Worm (Caenorhabditis elegans) whole organism, young adult: ENCODE measurements around the gene F46C5.2.
A peak's percentile ranks its signal among the peaks of the same experiment; 100 is the strongest.

Source experiments
- B0261.1 ChIP-seq: sonication (generic microtip); optimal IDR thresholded peaks from 2 replicates; lab custom pipeline; 2016; ENCODE audit warnings: mild to moderate bottlenecking, missing genetic modification characterization, moderate library complexity, missing compliant biosample characterization
- B0336.3 ChIP-seq: fragments of 200-800 bp; sonication (Bioruptor generic); IDR thresholded peaks from 2 replicates; pipeline ENCODE4 v1.3.6; 2022; ENCODE audit warnings: missing genetic modification characterization, missing compliant biosample characterization
- C17E4.6 ChIP-seq: fragments of 200-800 bp; sonication (Bioruptor generic); IDR thresholded peaks from 2 replicates; pipeline ENCODE4 v1.3.6; 2022; ENCODE audit warnings: missing genetic modification reagents, missing genetic modification characterization, missing compliant biosample characterization
- F33H1.4 ChIP-seq: fragments of 200-800 bp; sonication (Bioruptor generic); IDR thresholded peaks from 2 replicates; pipeline ENCODE4 v1.3.6; 2022; ENCODE audit warnings: missing genetic modification reagents, missing genetic modification characterization, missing compliant biosample characterization
- F39B2.1 ChIP-seq: fragments of 200-800 bp; sonication (Bioruptor generic); IDR thresholded peaks from 2 replicates; pipeline ENCODE4 v1.3.6; 2022; ENCODE audit warnings: missing genetic modification reagents, missing genetic modification characterization, missing compliant biosample characterization
- F52B5.7 ChIP-seq: sonication (generic microtip); optimal IDR thresholded peaks from 2 replicates; lab custom pipeline; 2016; ENCODE audit warnings: mild to moderate bottlenecking, missing genetic modification characterization, missing compliant biosample characterization
- F57A8.1 ChIP-seq: fragments of 200-800 bp; sonication (Bioruptor generic); optimal IDR thresholded peaks from 2 replicates; lab custom pipeline; 2018; ENCODE audit warnings: mild to moderate bottlenecking, missing genetic modification characterization, moderate library complexity, missing compliant biosample characterization
- F57C9.4 ChIP-seq: sonication (generic microtip); optimal IDR thresholded peaks from 2 replicates; lab custom pipeline; 2017; ENCODE audit warnings: mild to moderate bottlenecking, missing genetic modification characterization, missing compliant biosample characterization
- K12H6.12 ChIP-seq: fragments of 200-800 bp; sonication (Bioruptor generic); optimal IDR thresholded peaks from 2 replicates; lab custom pipeline; 2018; ENCODE audit warnings: mild to moderate bottlenecking, missing genetic modification characterization, missing compliant biosample characterization
- Y53F4B.3 ChIP-seq: fragments of 200-800 bp; sonication (Bioruptor generic); IDR thresholded peaks from 2 replicates; pipeline ENCODE4 v1.3.6; 2022; ENCODE audit warnings: missing genetic modification reagents, missing genetic modification characterization, missing compliant biosample characterization
- Y56A3A.18 ChIP-seq: fragments of 200-800 bp; sonication (Bioruptor generic); IDR thresholded peaks from 2 replicates; pipeline ENCODE4 v1.3.6; 2022; ENCODE audit warnings: missing genetic modification reagents, missing genetic modification characterization, missing compliant biosample characterization
- Y67H2A.10 ChIP-seq: fragments of 200-800 bp; sonication (Bioruptor generic); conservative IDR thresholded peaks from 2 replicates; pipeline ENCODE4 v1.3.6; 2022; ENCODE audit warnings: missing genetic modification reagents, missing genetic modification characterization, missing compliant biosample characterization
- ZK185.1 ChIP-seq: sonication (generic microtip); optimal IDR thresholded peaks from 2 replicates; lab custom pipeline; 2016; ENCODE audit warnings: mild to moderate bottlenecking, missing genetic modification characterization, missing compliant biosample characterization; ENCODE audit not compliant: poor library complexity, severe bottlenecking
- aptf-2 ChIP-seq: fragments of 200-800 bp; sonication (Bioruptor generic); conservative IDR thresholded peaks from 2 replicates; pipeline ENCODE4 v1.3.6; 2022; ENCODE audit warnings: missing genetic modification reagents, missing genetic modification characterization, missing compliant biosample characterization
- ceh-58 ChIP-seq: fragments of 200-800 bp; sonication (Bioruptor generic); IDR thresholded peaks from 2 replicates; pipeline ENCODE4 v1.3.6; 2022; ENCODE audit warnings: missing genetic modification characterization, missing compliant biosample characterization
- die-1 ChIP-seq: sonication (generic microtip); optimal IDR thresholded peaks from 2 replicates; lab custom pipeline; 2016; ENCODE audit warnings: missing genotype, mild to moderate bottlenecking, missing genetic modification characterization, missing compliant biosample characterization
- dpl-1 ChIP-seq: fragments of 150-350 bp; optimal IDR thresholded peaks from 2 replicates; lab custom pipeline; 2014; ENCODE audit warnings: missing biosample characterization, missing genetic modification reagents, missing genetic modification characterization
- efl-1 ChIP-seq: fragments of 150-350 bp; optimal IDR thresholded peaks from 2 replicates; lab custom pipeline; 2014; ENCODE audit warnings: missing biosample characterization, missing genetic modification reagents, missing genetic modification characterization
- egl-18 ChIP-seq: fragments of 200-800 bp; sonication (Bioruptor generic); IDR thresholded peaks from 2 replicates; pipeline ENCODE4 v1.3.6; 2022; ENCODE audit warnings: missing genetic modification reagents, missing genetic modification characterization, missing compliant biosample characterization
- egl-44 ChIP-seq: fragments of 200-800 bp; sonication (Bioruptor generic); IDR thresholded peaks from 2 replicates; pipeline ENCODE4 v1.3.6; 2022; ENCODE audit warnings: missing genetic modification reagents, missing genetic modification characterization, missing compliant biosample characterization
- gei-17 ChIP-seq: fragments of 200-800 bp; sonication (Bioruptor generic); optimal IDR thresholded peaks from 2 replicates; lab custom pipeline; 2018; ENCODE audit warnings: mild to moderate bottlenecking, missing genetic modification characterization, missing compliant biosample characterization
- him-1 ChIP-seq: sonication (generic microtip); optimal IDR thresholded peaks from 2 replicates; lab custom pipeline; 2016; ENCODE audit warnings: missing genotype, missing genetic modification reagents, missing genetic modification characterization, missing compliant biosample characterization
- hmg-1.2 ChIP-seq: fragments of 200-800 bp; sonication (Bioruptor generic); IDR thresholded peaks from 2 replicates; pipeline ENCODE4 v1.3.6; 2022; ENCODE audit warnings: missing genetic modification reagents, missing genetic modification characterization, missing compliant biosample characterization
- hsf-1 ChIP-seq: fragments of 200-800 bp; sonication (Bioruptor generic); IDR thresholded peaks from 2 replicates; pipeline ENCODE4 v1.3.6; 2022; ENCODE audit warnings: missing genetic modification reagents, missing genetic modification characterization, missing compliant biosample characterization
- lin-26 ChIP-seq: fragments of 200-800 bp; sonication (Bioruptor generic); IDR thresholded peaks from 2 replicates; pipeline ENCODE4 v1.3.6; 2022; ENCODE audit warnings: missing genetic modification reagents, missing genetic modification characterization, missing compliant biosample characterization
- lin-40 ChIP-seq: sonication (generic microtip); optimal IDR thresholded peaks from 2 replicates; lab custom pipeline; 2016; ENCODE audit warnings: missing genetic modification characterization, mild to moderate bottlenecking, missing compliant biosample characterization, missing genotype, missing genetic modification reagents
- lir-1 ChIP-seq: fragments of 200-800 bp; sonication (Bioruptor generic); conservative IDR thresholded peaks from 2 replicates; pipeline ENCODE4 v1.3.6; 2022; ENCODE audit warnings: missing genetic modification reagents, missing genetic modification characterization, missing compliant biosample characterization
- lsl-1 ChIP-seq: fragments of 200-800 bp; sonication (Bioruptor generic); optimal IDR thresholded peaks from 2 replicates; lab custom pipeline; 2018; ENCODE audit warnings: mild to moderate bottlenecking, missing genetic modification characterization, moderate library complexity, missing compliant biosample characterization
- mcd-1 ChIP-seq: fragments of 200-800 bp; sonication (Bioruptor generic); IDR thresholded peaks from 2 replicates; pipeline ENCODE4 v1.3.6; 2022; ENCODE audit warnings: missing genetic modification reagents, missing genetic modification characterization, missing compliant biosample characterization
- mel-28 ChIP-seq: sonication (generic microtip); optimal IDR thresholded peaks from 2 replicates; lab custom pipeline; 2016; ENCODE audit warnings: borderline replicate concordance, mild to moderate bottlenecking, missing genetic modification characterization, missing compliant biosample characterization
- mes-4 ChIP-seq: sonication (generic microtip); optimal IDR thresholded peaks from 2 replicates; lab custom pipeline; 2016; ENCODE audit warnings: missing genotype, missing genetic modification characterization, missing compliant biosample characterization
- nfya-1 ChIP-seq: sonication (generic microtip); optimal IDR thresholded peaks from 2 replicates; lab custom pipeline; 2017; ENCODE audit warnings: antibody characterized with exemption, missing compliant biosample characterization, missing genetic modification characterization, borderline replicate concordance; ENCODE audit not compliant: insufficient read depth
- nfya-2 ChIP-seq: fragments of 200-800 bp; sonication (Bioruptor generic); IDR thresholded peaks from 2 replicates; pipeline ENCODE4 v1.3.6; 2022; ENCODE audit warnings: missing genetic modification reagents, missing genetic modification characterization, missing compliant biosample characterization
- nhr-179 ChIP-seq: sonication (generic microtip); optimal IDR thresholded peaks from 2 replicates; lab custom pipeline; 2016; ENCODE audit warnings: mild to moderate bottlenecking, missing genetic modification characterization, missing compliant biosample characterization
- nhr-27 ChIP-seq: fragments of 200-800 bp; sonication (Bioruptor generic); optimal IDR thresholded peaks from 2 replicates; lab custom pipeline; 2018; ENCODE audit warnings: mild to moderate bottlenecking, missing genetic modification characterization, moderate library complexity, missing compliant biosample characterization
- nhr-80 ChIP-seq: sonication (generic microtip); optimal IDR thresholded peaks from 2 replicates; lab custom pipeline; 2016; ENCODE audit warnings: missing genetic modification characterization, missing compliant biosample characterization
- pbrm-1 ChIP-seq: fragments of 200-800 bp; sonication (Bioruptor generic); IDR thresholded peaks from 2 replicates; pipeline ENCODE4 v1.3.6; 2022; ENCODE audit warnings: missing genetic modification reagents, missing genetic modification characterization, missing compliant biosample characterization
- pha-4 ChIP-seq: fragments of 150-350 bp; sonication (generic microtip); optimal IDR thresholded peaks from 2 replicates; lab custom pipeline; 2014; ENCODE audit warnings: missing biosample characterization, missing genetic modification reagents, missing genetic modification characterization
- rec-8 ChIP-seq, 2 experiments: sonication (generic microtip); optimal IDR thresholded peaks; 2 replicates each; lab custom pipeline; 2016; ENCODE audit warnings: mild to moderate bottlenecking in 2 of 2, missing genetic modification characterization in 2 of 2, missing genetic modification reagents in 2 of 2, missing genotype in 2 of 2, missing biosample characterization in 1 of 2, missing compliant biosample characterization in 1 of 2, moderate library complexity in 1 of 2
- sdz-38 ChIP-seq: sonication (generic microtip); optimal IDR thresholded peaks from 2 replicates; lab custom pipeline; 2016; ENCODE audit warnings: missing genotype, missing genetic modification characterization, missing compliant biosample characterization
- sea-2 ChIP-seq: fragments of 200-800 bp; sonication (Bioruptor generic); IDR thresholded peaks from 2 replicates; pipeline ENCODE4 v1.3.6; 2022; ENCODE audit warnings: missing genetic modification characterization, missing compliant biosample characterization
- snpc-3.4 ChIP-seq: sonication (generic microtip); optimal IDR thresholded peaks from 2 replicates; lab custom pipeline; 2017; ENCODE audit warnings: missing genetic modification characterization, mild to moderate bottlenecking, missing compliant biosample characterization, antibody characterized with exemption, moderate library complexity, missing genotype, missing genetic modification reagents
- snpc-4 ChIP-seq, 5 experiments: fragments of 150-350 bp in 1 of 5; sonication (generic microtip) in 4 of 5; optimal IDR thresholded peaks; 2 replicates each; lab custom pipeline; 2014 to 2018; ENCODE audit warnings: missing genetic modification characterization in 5 of 5, missing biosample characterization in 3 of 5, antibody characterized with exemption in 2 of 5, mild to moderate bottlenecking in 2 of 5, missing compliant biosample characterization in 2 of 5, missing genotype in 2 of 5, moderate library complexity in 2 of 5, missing genetic modification reagents in 1 of 5
- tbx-9 ChIP-seq: sonication (generic microtip); optimal IDR thresholded peaks from 2 replicates; lab custom pipeline; 2016; ENCODE audit warnings: borderline replicate concordance, missing genetic modification characterization, inconsistent platforms, missing compliant biosample characterization
- zfh-2 ChIP-seq: fragments of 200-800 bp; sonication (Bioruptor generic); conservative IDR thresholded peaks from 2 replicates; pipeline ENCODE4 v1.3.6; 2022; ENCODE audit warnings: missing genetic modification reagents, missing genetic modification characterization, missing compliant biosample characterization
- ztf-22 ChIP-seq: fragments of 200-800 bp; sonication (Bioruptor generic); optimal IDR thresholded peaks from 2 replicates; lab custom pipeline; 2018; ENCODE audit warnings: mild to moderate bottlenecking, missing genetic modification characterization, moderate library complexity, missing compliant biosample characterization
- ztf-25 ChIP-seq: fragments of 200-800 bp; sonication (Bioruptor generic); IDR thresholded peaks from 2 replicates; pipeline ENCODE4 v1.3.6; 2022; ENCODE audit warnings: missing genetic modification reagents, missing genetic modification characterization, missing compliant biosample characterization
- ztf-3 ChIP-seq: fragments of 200-800 bp; sonication (Bioruptor generic); optimal IDR thresholded peaks from 2 replicates; lab custom pipeline; 2018; ENCODE audit warnings: mild to moderate bottlenecking, missing genetic modification characterization, missing compliant biosample characterization

The F46C5.2 gene

ce11 chrII:8787376-8787775, 41.7 kb downstream of the F46C5.2 start (continued):
- TF ChIP-seq efl-1 (GFP tag; lab: Kevin White, UChicago) (no peak), tbx-9 (no peak), ztf-22 (GFP tag; lab: Kevin White, UChicago) (peak; percentile 7), hsf-1 (GFP tag; lab: Robert Waterston, UW) (no peak), die-1 (tag; lab: Kevin White, UChicago) (no peak), rec-8 (tag; optimal IDR thresholded peaks at IDR 0.05; lab: Kevin White, UChicago) (no peak), gei-17 (GFP tag; lab: Kevin White, UChicago) (peak; percentile 53), dpl-1 (GFP tag; lab: Kevin White, UChicago) (no peak), snpc-3.4 (tag; lab: Kevin White, UChicago) (peak; percentile 30), nhr-80 (tag; lab: Kevin White, UChicago) (peak; percentile 60), pbrm-1 (GFP tag; lab: Robert Waterston, UW) (peak; percentile 81), mes-4 (no peak), lin-40 (tag; lab: Kevin White, UChicago) (peak; percentile 91), F39B2.1 (GFP tag; lab: Robert Waterston, UW) (no peak), sea-2 (no peak), K12H6.12 (peak; percentile 78), B0336.3 (peak; percentile 86), Y53F4B.3 (GFP tag; lab: Robert Waterston, UW) (no peak), F33H1.4 (GFP tag; lab: Robert Waterston, UW) (peak; percentile 85), snpc-4 (GFP tag; optimal IDR thresholded peaks at IDR 0.05; lab: Kevin White, UChicago) (no peak), snpc-4 (tag; optimal IDR thresholded peaks at IDR 0.05; lab: Kevin White, UChicago) (peak in 3 of 4 experiments; percentile 48 to 62 (median 49)), lsl-1 (no peak), F52B5.7 (tag; lab: Kevin White, UChicago) (no peak), ZK185.1 (tag; lab: Kevin White, UChicago) (peak; percentile 78), hmg-1.2 (GFP tag; lab: Robert Waterston, UW) (peak; percentile 92), mcd-1 (GFP tag; lab: Robert Waterston, UW) (peak; percentile 79), pha-4 (tag; lab: Kevin White, UChicago) (peak; percentile 98), mel-28 (tag; lab: Kevin White, UChicago) (no peak), ztf-3 (GFP tag; lab: Kevin White, UChicago) (no peak), ceh-58 (GFP tag; lab: Robert Waterston, UW) (no peak), nfya-2 (GFP tag; lab: Robert Waterston, UW) (no peak), nhr-27 (tag; lab: Kevin White, UChicago) (no peak), F57A8.1 (GFP tag; lab: Kevin White, UChicago) (no peak), zfh-2 (GFP tag; lab: Robert Waterston, UW) (0 out of 2 replicates have a peak, but pooled peaks have one; percentile 6), B0261.1 (tag; lab: Kevin White, UChicago) (no peak), lin-26 (no peak), egl-44 (no peak), egl-18 (no peak), C17E4.6 (peak; percentile 86), F57C9.4 (tag; lab: Kevin White, UChicago) (no peak), Y56A3A.18 (no peak), sdz-38 (tag; lab: Kevin White, UChicago) (no peak), lir-1 (GFP tag; lab: Robert Waterston, UW) (0 out of 2 replicates have a peak, but pooled peaks have one; percentile 13), nfya-1 (tag; lab: Kevin White, UChicago) (no peak), ztf-25 (no peak), him-1 (tag; lab: Kevin White, UChicago) (no peak), nhr-179 (tag; lab: Kevin White, UChicago) (no peak), Y67H2A.10 (GFP tag; lab: Robert Waterston, UW) (peak; percentile 100), aptf-2 (no peak)
